Worm (Caenorhabditis elegans): ENCODE measurements around the gene F59E12.15.

F59E12.15 gene

ce11 chrII:5578714-5579113 lies 49.5 kb downstream of the F59E12.15 start:
- no peak for TF ChIP-seq sptf-1 (tag; optimal IDR thresholded peaks at IDR 0.05)
- no peak for TF ChIP-seq nhr-2 (tag; optimal IDR thresholded peaks at IDR 0.05)
- no peak for TF ChIP-seq lsy-2 (tag; optimal IDR thresholded peaks at IDR 0.05)
- no peak for TF ChIP-seq zip-8 (tag; optimal IDR thresholded peaks at IDR 0.05)
- no peak for TF ChIP-seq cnd-1 (tag; optimal IDR thresholded peaks at IDR 0.05)
- TF ChIP-seq ceh-43 (GFP tag; optimal IDR thresholded peaks at IDR 0.05), result no peak
- TF ChIP-seq ceh-83 (GFP tag; optimal IDR thresholded peaks at IDR 0.05), result no peak
- no peak for TF ChIP-seq ceh-39 (tag; optimal IDR thresholded peaks at IDR 0.05)
- TF ChIP-seq unc-120 (tag; optimal IDR thresholded peaks at IDR 0.05; ENCODE audit: poor library complexity, severe bottlenecking), result no peak
- TF ChIP-seq unc-62 (GFP tag; optimal IDR thresholded peaks at IDR 0.05), result no peak
- TF ChIP-seq ham-2 (GFP tag; optimal IDR thresholded peaks at IDR 0.05), result no peak
- TF ChIP-seq pha-4 (tag; optimal IDR thresholded peaks at IDR 0.05), result no peak

- TF ChIP-seq lsy-2 (tag; optimal IDR thresholded peaks at IDR 0.05) (no peak), nhr-28 (tag; optimal IDR thresholded peaks at IDR 0.05) (no peak), ces-1 (GFP tag; optimal IDR thresholded peaks at IDR 0.05) (no peak), blmp-1 (tag; optimal IDR thresholded peaks at IDR 0.05) (no peak), ztf-11 (tag; optimal IDR thresholded peaks at IDR 0.05) (no peak)
These were observed 50.1 kb downstream of the F59E12.15 start, which contains the start of gene T25E4.1 for ce11 chrII:5578035-5578434. Gene T25E4.1, plus strand, starts transcription at chrII:5578335.

- no peak for TF ChIP-seq nhr-76 (tag; optimal IDR thresholded peaks at IDR 0.05)
- TF ChIP-seq mls-2 (tag; optimal IDR thresholded peaks at IDR 0.05), result no peak
- TF ChIP-seq ceh-83 (GFP tag; optimal IDR thresholded peaks at IDR 0.05), result peak; percentile 75
- peak; percentile 48 for TF ChIP-seq cnd-1 (tag; optimal IDR thresholded peaks at IDR 0.05)
- TF ChIP-seq unc-62 (GFP tag; optimal IDR thresholded peaks at IDR 0.05), result no peak
- TF ChIP-seq unc-120 (tag; optimal IDR thresholded peaks at IDR 0.05; ENCODE audit: poor library complexity, severe bottlenecking), result peak; percentile 24
- peak; percentile 68 for TF ChIP-seq sptf-1 (tag; optimal IDR thresholded peaks at IDR 0.05)
- TF ChIP-seq drap-1 (GFP tag; optimal IDR thresholded peaks at IDR 0.05), result peak; percentile 58
- peak; percentile 28 for TF ChIP-seq lin-32 (GFP tag; optimal IDR thresholded peaks at IDR 0.05)
- no peak for TF ChIP-seq ces-1 (GFP tag; optimal IDR thresholded peaks at IDR 0.05)
- TF ChIP-seq ham-2 (GFP tag; optimal IDR thresholded peaks at IDR 0.05), result peak; percentile 50
- no peak for TF ChIP-seq nhr-237 (tag; optimal IDR thresholded peaks at IDR 0.05)
- no peak for TF ChIP-seq mab-5 (tag; optimal IDR thresholded peaks at IDR 0.05)
- no peak for TF ChIP-seq pha-4 (tag; optimal IDR thresholded peaks at IDR 0.05)
- TF ChIP-seq flh-1 (GFP tag; optimal IDR thresholded peaks at IDR 0.05), result peak; percentile 19
- TF ChIP-seq M03D4.4 (tag; optimal IDR thresholded peaks at IDR 0.05), result peak; percentile 70
- TF ChIP-seq blmp-1 (tag; optimal IDR thresholded peaks at IDR 0.05), result no peak
- TF ChIP-seq sem-2 (GFP tag; optimal IDR thresholded peaks at IDR 0.05), result peak; percentile 21
- no peak for TF ChIP-seq ceh-43 (GFP tag; optimal IDR thresholded peaks at IDR 0.05)
- no peak for TF ChIP-seq lsy-2 (tag; optimal IDR thresholded peaks at IDR 0.05)
- no peak for TF ChIP-seq tbx-8 (GFP tag; optimal IDR thresholded peaks at IDR 0.05)
These were observed 51.1 kb downstream of the F59E12.15 start for ce11 chrII:5577060-5577459.
